Worm (Caenorhabditis elegans): Measurements from ENCODE around the gene nspc-13.

DNA sequence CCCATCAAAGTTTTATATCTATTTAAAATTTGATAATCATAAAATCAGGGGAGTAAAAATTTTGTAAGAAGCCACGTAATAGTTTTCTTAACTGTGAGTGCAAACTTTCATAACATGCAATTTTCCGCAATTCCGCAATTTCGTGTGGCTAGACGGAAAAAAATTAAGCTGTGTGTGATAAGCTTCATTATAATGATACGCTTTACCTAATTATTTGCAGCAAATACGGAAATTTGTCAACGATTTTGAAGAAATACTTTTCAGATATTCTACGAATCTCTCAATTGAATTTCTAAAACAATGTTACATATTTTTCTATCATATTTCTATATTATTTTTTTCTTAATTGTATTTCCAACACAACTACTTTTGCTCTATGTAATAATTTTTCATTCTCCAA is 25.4 kb upstream of the nspc-13 start, which contains the start of gene srd-46:
- TF ChIP-seq sox-2 (GFP tag; IDR thresholded peaks at IDR 0.05) (no peak), rnt-1 (tag; optimal IDR thresholded peaks at IDR 0.05) (no peak), ceh-24 (tag; optimal IDR thresholded peaks at IDR 0.05) (no peak), ceh-30 (tag; optimal IDR thresholded peaks at IDR 0.05) (no peak), F13H6.1 (tag; optimal IDR thresholded peaks at IDR 0.05) (no peak), unc-3 (GFP tag; conservative IDR thresholded peaks at IDR 0.05) (no peak), unc-3 (tag; optimal IDR thresholded peaks at IDR 0.05) (no peak), unc-55 (GFP tag; optimal IDR thresholded peaks at IDR 0.05) (no peak)

All from whole organism, late embryonic.